Fruit fly (Drosophila melanogaster): Measurements from ENCODE around the gene CG3223.

CG3223 gene

dm6 chr3R:7998778-7999177 lies 10.4 kb upstream of the CG3223 start:
- TF ChIP-seq EcR (GFP tag; optimal IDR thresholded peaks at IDR 0.05) (no peak), fd96Ca (GFP tag; IDR thresholded peaks at IDR 0.05) (no peak), CG15710 (tag; optimal IDR thresholded peaks at IDR 0.05) (no peak), CG8159 (tag; optimal IDR thresholded peaks at IDR 0.05) (no peak), CG12605 (GFP tag; IDR thresholded peaks at IDR 0.05) (no peak), gl (tag; optimal IDR thresholded peaks at IDR 0.05) (no peak), CG8301 (tag; optimal IDR thresholded peaks at IDR 0.05) (no peak), CG4496 (GFP tag; IDR thresholded peaks at IDR 0.05) (no peak), CG34367 (tag; optimal IDR thresholded peaks at IDR 0.05) (no peak), CG10348 (GFP tag; IDR thresholded peaks at IDR 0.05) (no peak), CG14655 (GFP tag; optimal IDR thresholded peaks at IDR 0.05) (no peak)

- TF ChIP-seq CG32121 (GFP tag; IDR thresholded peaks at IDR 0.05) = no peak
- TF ChIP-seq Ets98B (GFP tag; IDR thresholded peaks at IDR 0.05) = no peak
- no peak for TF ChIP-seq CG34367 (tag; optimal IDR thresholded peaks at IDR 0.05)
- TF ChIP-seq CG12605 (GFP tag; IDR thresholded peaks at IDR 0.05) = no peak
- TF ChIP-seq D1 (tag; optimal IDR thresholded peaks at IDR 0.05) = no peak
- no peak for TF ChIP-seq CG10348 (GFP tag; IDR thresholded peaks at IDR 0.05)
- TF ChIP-seq CG17806 (tag; optimal IDR thresholded peaks at IDR 0.05) = no peak
- TF ChIP-seq Snoo (tag; optimal IDR thresholded peaks at IDR 0.05) = no peak
- TF ChIP-seq CG15710 (tag; optimal IDR thresholded peaks at IDR 0.05) = no peak
- TF ChIP-seq CG9948 (tag; optimal IDR thresholded peaks at IDR 0.05) = no peak
- no peak for TF ChIP-seq CG4496 (GFP tag; IDR thresholded peaks at IDR 0.05)
Observed at dm6 chr3R:7999530-8000116, 9.6 kb upstream of the CG3223 start, which contains the start of gene PIG-H. Gene PIG-H, plus strand, starts transcription at chr3R:7999832.

- TF ChIP-seq CG10348 (GFP tag; IDR thresholded peaks at IDR 0.05) (peak; percentile 93), CG13204 (GFP tag; optimal IDR thresholded peaks at IDR 0.05) (no peak), CG8159 (tag; optimal IDR thresholded peaks at IDR 0.05) (peak; percentile 96), CG9948 (tag; optimal IDR thresholded peaks at IDR 0.05) (peak; percentile 93), Pif1B (GFP tag; optimal IDR thresholded peaks at IDR 0.05) (peak; percentile 94), fd96Ca (GFP tag; IDR thresholded peaks at IDR 0.05) (peak; percentile 96), CG14655 (GFP tag; optimal IDR thresholded peaks at IDR 0.05) (peak; percentile 94), Pif1A (GFP tag; optimal IDR thresholded peaks at IDR 0.05) (peak; percentile 93), gl (tag; optimal IDR thresholded peaks at IDR 0.05) (peak; percentile 79), Snoo (tag; optimal IDR thresholded peaks at IDR 0.05) (peak; percentile 95), CG32121 (GFP tag; IDR thresholded peaks at IDR 0.05) (peak; percentile 97), rn (GFP tag; IDR thresholded peaks at IDR 0.05) (peak; percentile 97), D1 (tag; optimal IDR thresholded peaks at IDR 0.05) (peak; percentile 80), CG12605 (GFP tag; IDR thresholded peaks at IDR 0.05) (peak; percentile 95), Ets98B (GFP tag; IDR thresholded peaks at IDR 0.05) (peak; percentile 97), CG4496 (GFP tag; IDR thresholded peaks at IDR 0.05) (peak; percentile 99), CG8301 (tag; optimal IDR thresholded peaks at IDR 0.05) (peak; percentile 94), CG34367 (tag; optimal IDR thresholded peaks at IDR 0.05) (peak; percentile 92), CG15710 (tag; optimal IDR thresholded peaks at IDR 0.05) (peak; percentile 95), EcR (GFP tag; optimal IDR thresholded peaks at IDR 0.05) (peak; percentile 61), CG17806 (tag; optimal IDR thresholded peaks at IDR 0.05) (peak; percentile 93)
Observed at dm6 chr3R:8001074-8001669, 8.0 kb upstream of the CG3223 start, which contains the start of the genes Kmn2 and CG2698. Gene Kmn2, minus strand, starts transcription at chr3R:8001309. Gene CG2698, plus strand, starts transcription at chr3R:8001562.

DNA sequence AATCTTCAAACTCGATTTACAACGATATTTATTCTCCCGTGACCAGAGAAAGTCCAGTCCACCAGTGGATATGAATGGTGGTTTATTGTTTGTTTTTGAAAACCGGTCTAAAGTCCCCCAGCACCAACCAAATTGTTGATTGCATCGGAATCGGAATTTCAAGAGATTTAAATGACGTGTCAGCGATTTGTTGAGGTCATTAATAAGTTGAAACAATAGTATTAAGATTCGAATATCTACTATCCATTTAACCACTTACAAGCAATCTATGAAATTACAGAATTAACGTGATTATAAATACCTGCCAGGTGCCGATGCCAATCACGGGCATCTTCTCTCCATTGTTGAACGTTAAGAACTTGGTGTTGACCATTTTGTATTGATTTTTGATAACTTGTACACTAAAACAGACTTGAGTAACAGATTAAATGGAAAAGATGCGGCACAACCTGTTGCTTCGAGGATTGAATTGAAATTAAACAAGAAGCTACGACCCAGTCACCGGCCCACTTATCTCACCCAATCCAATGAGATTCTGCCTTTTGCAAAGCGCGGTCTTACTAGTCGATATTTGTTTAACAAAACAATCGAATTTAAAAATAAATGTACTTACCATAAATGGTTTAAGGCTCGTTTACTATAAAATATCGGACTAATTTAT lies 1.5 kb upstream of the CG3223 start, which contains the start of gene CG2767:
Gene CG2767, minus strand, starts transcription at position 516 of the 661 bp plus-strand sequence.
- TF ChIP-seq D1 (tag; optimal IDR thresholded peaks at IDR 0.05) (no peak), CG15710 (tag; optimal IDR thresholded peaks at IDR 0.05) (no peak), CG8301 (tag; optimal IDR thresholded peaks at IDR 0.05) (no peak), CG8159 (tag; optimal IDR thresholded peaks at IDR 0.05) (no peak), CG10348 (GFP tag; IDR thresholded peaks at IDR 0.05) (no peak), Pif1A (GFP tag; optimal IDR thresholded peaks at IDR 0.05) (no peak), CG17806 (tag; optimal IDR thresholded peaks at IDR 0.05) (no peak), CG4496 (GFP tag; IDR thresholded peaks at IDR 0.05) (no peak), CG9948 (tag; optimal IDR thresholded peaks at IDR 0.05) (no peak), EcR (GFP tag; optimal IDR thresholded peaks at IDR 0.05) (peak; percentile 54), CG32121 (GFP tag; IDR thresholded peaks at IDR 0.05) (no peak), Pif1B (GFP tag; optimal IDR thresholded peaks at IDR 0.05) (no peak), CG13204 (GFP tag; optimal IDR thresholded peaks at IDR 0.05) (no peak), rn (GFP tag; IDR thresholded peaks at IDR 0.05) (no peak), CG12605 (GFP tag; IDR thresholded peaks at IDR 0.05) (peak; percentile 87), CG14655 (GFP tag; optimal IDR thresholded peaks at IDR 0.05) (no peak)

DNA sequence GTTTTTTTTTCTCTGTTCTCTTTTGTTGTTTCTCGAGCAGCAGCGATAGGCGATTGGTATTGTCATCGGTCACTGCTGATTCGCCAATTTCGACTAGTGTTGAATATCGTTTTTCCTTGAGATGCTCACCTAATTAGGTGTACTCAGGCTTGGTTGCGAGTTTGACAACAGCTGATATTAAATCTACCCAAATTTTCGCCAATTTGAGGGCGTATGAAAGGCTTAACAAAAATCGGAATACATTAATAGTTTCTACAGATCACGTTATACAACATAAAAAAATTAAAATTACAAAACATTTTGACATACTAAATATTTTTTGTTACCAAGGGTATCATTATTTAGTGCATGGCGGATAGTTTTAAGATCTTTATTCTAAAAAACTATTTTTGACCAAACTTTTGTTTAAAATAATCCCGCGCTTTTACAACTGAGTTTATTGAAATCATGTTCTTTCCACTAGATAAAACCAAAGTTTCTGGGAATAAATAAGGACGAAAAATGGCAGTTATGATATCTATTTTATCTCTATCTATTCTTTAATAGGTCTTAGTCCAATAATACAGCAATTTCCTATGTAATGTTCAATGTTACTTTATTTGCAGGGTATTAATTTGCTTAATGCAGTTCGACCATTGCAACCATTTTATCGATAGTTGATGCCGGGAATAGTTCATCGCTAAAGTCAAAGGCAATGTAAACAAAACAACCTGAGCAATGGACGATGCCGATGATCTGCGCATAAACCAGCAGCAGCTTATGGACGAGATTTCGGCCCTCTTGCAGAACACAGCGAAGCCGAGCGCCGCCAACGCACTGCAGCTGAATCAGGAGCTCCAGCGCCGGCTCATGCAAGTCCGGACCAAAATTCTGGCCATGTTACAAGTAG lies 4.2 kb downstream of the CG3223 start, which contains the start of the genes CG10435 and Pbp95:
Gene CG10435, minus strand, starts transcription at position 81 of the 889 bp plus-strand sequence.
Gene Pbp95, plus strand, starts transcription at position 671 of the 889 bp plus-strand sequence.
- TF ChIP-seq rn (GFP tag; IDR thresholded peaks at IDR 0.05) = 0 out of 2 replicates have a peak, but pooled peaks have one; percentile 11
- TF ChIP-seq gl (tag; optimal IDR thresholded peaks at IDR 0.05) = no peak
- peak; percentile 50 for TF ChIP-seq Ets98B (GFP tag; IDR thresholded peaks at IDR 0.05)
- TF ChIP-seq CG14655 (GFP tag; optimal IDR thresholded peaks at IDR 0.05) = no peak
- TF ChIP-seq fd96Ca (GFP tag; IDR thresholded peaks at IDR 0.05) = peak; percentile 69; the same call in 2 of the 3 replicates
- TF ChIP-seq D1 (tag; optimal IDR thresholded peaks at IDR 0.05) = no peak
- no peak for TF ChIP-seq CG8301 (tag; optimal IDR thresholded peaks at IDR 0.05)
- TF ChIP-seq CG34367 (tag; optimal IDR thresholded peaks at IDR 0.05) = no peak
- TF ChIP-seq Pif1B (GFP tag; optimal IDR thresholded peaks at IDR 0.05) = no peak
- no peak for TF ChIP-seq Snoo (tag; optimal IDR thresholded peaks at IDR 0.05)
- no peak for TF ChIP-seq Pif1A (GFP tag; optimal IDR thresholded peaks at IDR 0.05)
- TF ChIP-seq CG15710 (tag; optimal IDR thresholded peaks at IDR 0.05) = no peak
- TF ChIP-seq EcR (GFP tag; optimal IDR thresholded peaks at IDR 0.05) = no peak
- no peak for TF ChIP-seq CG10348 (GFP tag; IDR thresholded peaks at IDR 0.05)
- TF ChIP-seq CG17806 (tag; optimal IDR thresholded peaks at IDR 0.05) = peak; percentile 4
- TF ChIP-seq CG12605 (GFP tag; IDR thresholded peaks at IDR 0.05) = no peak
- no peak for TF ChIP-seq CG8159 (tag; optimal IDR thresholded peaks at IDR 0.05)
- no peak for TF ChIP-seq CG13204 (GFP tag; optimal IDR thresholded peaks at IDR 0.05)
- no peak for TF ChIP-seq CG32121 (GFP tag; IDR thresholded peaks at IDR 0.05)
- no peak for TF ChIP-seq CG9948 (tag; optimal IDR thresholded peaks at IDR 0.05)
- TF ChIP-seq CG4496 (GFP tag; IDR thresholded peaks at IDR 0.05) = peak; percentile 66

Data from whole organism, pupa.